Fruit fly (Drosophila melanogaster) whole organism, embryonic: ENCODE data around the gene CG2278.

ENCODE experiments used
- Adf1 ChIP-seq: fragments of 200-800 bp; sonication (Bioruptor generic); IDR thresholded peaks from 2 replicates; pipeline ENCODE4 v1.3.6; 2022; ENCODE audit warnings: missing biosample characterization, missing genetic modification characterization
- Aef1 ChIP-seq: fragments of 200-800 bp; sonication (Bioruptor generic); IDR thresholded peaks from 3 replicates; pipeline ENCODE4 v1.3.6; 2022; ENCODE audit warnings: missing biosample characterization, missing genetic modification characterization
- Awh ChIP-seq: fragments of 200-800 bp; sonication (Bioruptor generic); IDR thresholded peaks from 2 replicates; pipeline ENCODE4, ENCODE4 v1.3.6; 2022; ENCODE audit warnings: missing biosample characterization, missing genetic modification characterization
- B-H2 ChIP-seq: fragments of 200-800 bp; sonication (Bioruptor generic); optimal IDR thresholded peaks from 2 replicates; lab custom pipeline; 2018; ENCODE audit warnings: missing biosample characterization, mild to moderate bottlenecking, missing genetic modification characterization
- BtbVII ChIP-seq: fragments of 200-800 bp; sonication (Bioruptor generic); optimal IDR thresholded peaks from 3 replicates; lab custom pipeline; 2017; ENCODE audit warnings: missing biosample characterization, mild to moderate bottlenecking, missing genetic modification characterization
- CG10431 ChIP-seq: fragments of 200-800 bp; sonication (Bioruptor generic); optimal IDR thresholded peaks from 3 replicates; lab custom pipeline; 2018; ENCODE audit warnings: missing biosample characterization, mild to moderate bottlenecking, missing genetic modification characterization
- CG10543 ChIP-seq: fragments of 200-800 bp; sonication (Bioruptor generic); optimal IDR thresholded peaks from 3 replicates; lab custom pipeline; 2017; ENCODE audit warnings: missing biosample characterization, mild to moderate bottlenecking, missing genetic modification characterization, moderate library complexity
- CG11398 ChIP-seq: fragments of 200-800 bp; sonication (Bioruptor generic); optimal IDR thresholded peaks from 2 replicates; lab custom pipeline; 2016; ENCODE audit warnings: missing biosample characterization, missing genetic modification characterization
- CG12744 ChIP-seq: fragments of 200-800 bp; sonication (Bioruptor generic); optimal IDR thresholded peaks from 2 replicates; lab custom pipeline; 2016; ENCODE audit warnings: missing biosample characterization, missing genetic modification characterization
- CG14441 ChIP-seq: fragments of 200-800 bp; sonication (Bioruptor generic); IDR thresholded peaks from 2 replicates; pipeline ENCODE4 v1.3.6; 2022; ENCODE audit warnings: missing biosample characterization, missing genetic modification characterization
- CG15479 ChIP-seq: fragments of 200-800 bp; sonication (Bioruptor generic); optimal IDR thresholded peaks from 3 replicates; lab custom pipeline; 2019; ENCODE audit warnings: missing biosample characterization, mild to moderate bottlenecking, missing genetic modification characterization, moderate library complexity
- CG15601 ChIP-seq: fragments of 200-800 bp; sonication (Bioruptor generic); optimal IDR thresholded peaks from 3 replicates; lab custom pipeline; 2019; ENCODE audit warnings: missing biosample characterization, mild to moderate bottlenecking, missing genetic modification characterization, moderate library complexity
- CG17186 ChIP-seq: fragments of 200-800 bp; sonication (Bioruptor generic); optimal IDR thresholded peaks from 3 replicates; lab custom pipeline; 2017; ENCODE audit warnings: missing biosample characterization, missing genetic modification reagents, missing genetic modification characterization
- CG18619 ChIP-seq: fragments of 200-800 bp; sonication (Bioruptor generic); optimal IDR thresholded peaks from 3 replicates; lab custom pipeline; 2017; ENCODE audit warnings: missing biosample characterization, mild to moderate bottlenecking, missing genetic modification characterization
- CG2678 ChIP-seq: fragments of 200-800 bp; sonication (Bioruptor generic); optimal IDR thresholded peaks from 3 replicates; lab custom pipeline; 2019; ENCODE audit warnings: missing biosample characterization, mild to moderate bottlenecking, missing genetic modification characterization, moderate library complexity
- CG32772 ChIP-seq: fragments of 200-800 bp; sonication (Bioruptor generic); IDR thresholded peaks from 2 replicates; pipeline ENCODE4 v1.3.6; 2022; ENCODE audit warnings: missing biosample characterization, missing genetic modification characterization
- CG3281 ChIP-seq: fragments of 200-800 bp; sonication (Bioruptor generic); optimal IDR thresholded peaks from 3 replicates; lab custom pipeline; 2017; ENCODE audit warnings: missing biosample characterization, mild to moderate bottlenecking, missing genetic modification characterization
- CG4617 ChIP-seq: fragments of 200-800 bp; sonication (Bioruptor generic); optimal IDR thresholded peaks from 3 replicates; lab custom pipeline; 2016; ENCODE audit warnings: missing biosample characterization, missing genetic modification characterization, borderline replicate concordance
- CG6689 ChIP-seq: fragments of 200-800 bp; sonication (Bioruptor generic); IDR thresholded peaks from 2 replicates; pipeline ENCODE4 v1.3.6; 2022; ENCODE audit warnings: missing biosample characterization, missing genetic modification characterization
- CG8281 ChIP-seq: fragments of 200-800 bp; sonication (Bioruptor generic); optimal IDR thresholded peaks from 2 replicates; lab custom pipeline; 2018; ENCODE audit warnings: missing biosample characterization, mild to moderate bottlenecking, missing genetic modification characterization, moderate library complexity
- CG9932 ChIP-seq: fragments of 200-800 bp; sonication (Bioruptor generic); IDR thresholded peaks from 2 replicates; pipeline ENCODE4 v1.3.6; 2022; ENCODE audit warnings: missing biosample characterization, missing genetic modification characterization
- D19B ChIP-seq: fragments of 200-800 bp; sonication (Bioruptor generic); optimal IDR thresholded peaks from 2 replicates; lab custom pipeline; 2017; ENCODE audit warnings: missing biosample characterization, mild to moderate bottlenecking, missing genetic modification characterization
- Dad ChIP-seq: fragments of 200-800 bp; sonication (Bioruptor generic); optimal IDR thresholded peaks from 3 replicates; lab custom pipeline; 2016; ENCODE audit warnings: missing biosample characterization, missing genetic modification characterization
- Deaf1 ChIP-seq: fragments of 200-800 bp; optimal IDR thresholded peaks from 3 replicates; lab custom pipeline; 2019; ENCODE audit warnings: missing biosample characterization, mild to moderate bottlenecking, missing genetic modification characterization, moderate library complexity
- GATAe ChIP-seq: fragments of 200-800 bp; sonication (Bioruptor generic); conservative IDR thresholded peaks from 2 replicates; pipeline ENCODE4 v1.3.6; 2022; ENCODE audit warnings: missing biosample characterization, missing genetic modification characterization
- HLH3B ChIP-seq: fragments of 200-800 bp; sonication (Bioruptor generic); IDR thresholded peaks from 2 replicates; pipeline ENCODE4 v1.3.6; 2022; ENCODE audit warnings: missing biosample characterization, missing genetic modification characterization
- Hey ChIP-seq: fragments of 200-800 bp; sonication (Bioruptor generic); optimal IDR thresholded peaks from 3 replicates; lab custom pipeline; 2018; ENCODE audit warnings: missing biosample characterization, mild to moderate bottlenecking, missing genetic modification characterization
- HmgZ ChIP-seq: fragments of 200-800 bp; sonication (Bioruptor generic); optimal IDR thresholded peaks from 2 replicates; lab custom pipeline; 2018; ENCODE audit warnings: missing biosample characterization, mild to moderate bottlenecking, missing genetic modification characterization
- Meics ChIP-seq: fragments of 200-800 bp; sonication (Bioruptor generic); optimal IDR thresholded peaks from 2 replicates; lab custom pipeline; 2017; ENCODE audit warnings: missing biosample characterization, mild to moderate bottlenecking, missing genetic modification characterization
- Nf-YC ChIP-seq: fragments of 200-800 bp; optimal IDR thresholded peaks from 3 replicates; lab custom pipeline; 2019; ENCODE audit warnings: missing biosample characterization, mild to moderate bottlenecking, missing genetic modification characterization, moderate library complexity
- Xbp1 ChIP-seq: fragments of 200-800 bp; sonication (Bioruptor generic); optimal IDR thresholded peaks from 3 replicates; lab custom pipeline; 2016; ENCODE audit warnings: missing biosample characterization, mild to moderate bottlenecking, missing genetic modification characterization
- ara ChIP-seq: fragments of 200-800 bp; sonication (Bioruptor generic); IDR thresholded peaks from 2 replicates; pipeline ENCODE4 v1.3.6; 2022; ENCODE audit warnings: missing biosample characterization, missing genetic modification characterization
- ash1 ChIP-seq: fragments of 200-800 bp; sonication (Bioruptor generic); optimal IDR thresholded peaks from 2 replicates; lab custom pipeline; 2018; ENCODE audit warnings: missing biosample characterization, mild to moderate bottlenecking, missing genetic modification characterization
- caup ChIP-seq: fragments of 200-800 bp; sonication (Bioruptor generic); optimal IDR thresholded peaks from 3 replicates; lab custom pipeline; 2017; ENCODE audit warnings: missing biosample characterization, mild to moderate bottlenecking, missing genetic modification characterization, moderate library complexity; ENCODE audit not compliant: severe bottlenecking
- chinmo ChIP-seq: fragments of 200-800 bp; sonication (Bioruptor generic); IDR thresholded peaks from 4 replicates; pipeline ENCODE4 v1.3.6; 2022; ENCODE audit warnings: missing biosample characterization, missing genetic modification characterization; ENCODE audit not compliant: partially characterized antibody
- crol ChIP-seq: fragments of 200-800 bp; sonication (Bioruptor generic); IDR thresholded peaks from 2 replicates; pipeline ENCODE4 v1.3.6; 2022; ENCODE audit warnings: missing biosample characterization, missing genetic modification characterization
- cwo ChIP-seq: fragments of 200-800 bp; sonication (Bioruptor generic); optimal IDR thresholded peaks from 3 replicates; lab custom pipeline; 2017; ENCODE audit warnings: missing biosample characterization, missing genetic modification characterization, mild to moderate bottlenecking, moderate library complexity, missing genetic modification reagents
- exex ChIP-seq: fragments of 200-800 bp; sonication (Bioruptor generic); optimal IDR thresholded peaks from 4 replicates; lab custom pipeline; 2018; ENCODE audit warnings: missing biosample characterization, mild to moderate bottlenecking, missing genetic modification characterization, moderate library complexity
- gsb-n ChIP-seq: fragments of 200-800 bp; sonication (Bioruptor generic); optimal IDR thresholded peaks from 3 replicates; lab custom pipeline; 2018; ENCODE audit warnings: missing biosample characterization, mild to moderate bottlenecking, missing genetic modification characterization
- kah ChIP-seq: fragments of 200-800 bp; sonication (Bioruptor generic); optimal IDR thresholded peaks from 2 replicates; lab custom pipeline; 2018; ENCODE audit warnings: missing biosample characterization, mild to moderate bottlenecking, missing genetic modification characterization
- kay ChIP-seq: fragments of 200-800 bp; sonication (Bioruptor generic); optimal IDR thresholded peaks from 2 replicates; lab custom pipeline; 2016; ENCODE audit warnings: missing biosample characterization, missing genetic modification characterization
- luna ChIP-seq: fragments of 200-800 bp; sonication (Bioruptor generic); optimal IDR thresholded peaks from 2 replicates; lab custom pipeline; 2016; ENCODE audit warnings: missing biosample characterization, missing genetic modification characterization
- mirr ChIP-seq: fragments of 200-800 bp; sonication (Bioruptor generic); optimal IDR thresholded peaks from 3 replicates; lab custom pipeline; 2018; ENCODE audit warnings: missing biosample characterization, mild to moderate bottlenecking, missing genetic modification characterization
- odd ChIP-seq: fragments of 200-800 bp; sonication (Bioruptor generic); optimal IDR thresholded peaks from 2 replicates; lab custom pipeline; 2017; ENCODE audit warnings: missing biosample characterization, mild to moderate bottlenecking, missing genetic modification characterization
- pan ChIP-seq, 4 experiments: fragments of >200 bp in 3 of 4; fragments of 200-800 bp in 1 of 4; sonication (Bioruptor generic) in 1 of 4; optimal IDR thresholded peaks in 3 of 4; IDR thresholded peaks in 1 of 4; 2 replicates each; pipeline versions ENCODE4 v1.3.6 to Lab custom; 2017 to 2022; ENCODE audit warnings: missing biosample characterization in 2 of 4, missing genetic modification characterization in 2 of 4, mixed read lengths in 1 of 4
- prd ChIP-seq, 3 experiments: fragments of >200 bp in 2 of 3; fragments of 200-800 bp in 1 of 3; sonication (Bioruptor generic) in 1 of 3; optimal IDR thresholded peaks in 2 of 3; IDR thresholded peaks in 1 of 3; 2 replicates in 2 of 3; 3 replicates in 1 of 3; pipeline versions ENCODE4 v1.3.6 to Lab custom; 2017 to 2022; ENCODE audit warnings: missing biosample characterization in 1 of 3, missing genetic modification characterization in 1 of 3
- salm ChIP-seq: fragments of 200-800 bp; sonication (Bioruptor generic); optimal IDR thresholded peaks from 2 replicates; lab custom pipeline; 2018; ENCODE audit warnings: missing biosample characterization, mild to moderate bottlenecking, missing genetic modification characterization

Gene CG2278

dm6 chrX:8198935-8199580 lies 29.0 kb upstream of the CG2278 start (continued):
- TF ChIP-seq crol (GFP tag; lab: Robert Waterston, UW) (peak; percentile 90), HmgZ (tag; lab: Kevin White, UChicago) (peak; percentile 35), prd (optimal IDR thresholded peaks at IDR 0.05; lab: Kevin White, UChicago) (no peak), prd (GFP tag; IDR thresholded peaks at IDR 0.05; lab: Robert Waterston, UW) (no peak), Adf1 (GFP tag; lab: Robert Waterston, UW) (peak; percentile 32; the same call in 1 of the 2 replicates), Meics (GFP tag; lab: Kevin White, UChicago) (peak; percentile 25), kay (peak; percentile 37), salm (tag; lab: Kevin White, UChicago) (peak; percentile 4), ara (GFP tag; lab: Robert Waterston, UW) (no peak), GATAe (peak; percentile 81), CG2678 (peak; percentile 29), odd (GFP tag; lab: Kevin White, UChicago) (peak; percentile 24), pan (optimal IDR thresholded peaks at IDR 0.05; lab: Kevin White, UChicago) (no peak), pan (GFP tag; optimal IDR thresholded peaks at IDR 0.05 in 1 of 2, IDR thresholded peaks at IDR 0.05 in 1 of 2) (peak in 1 of 2 experiments; percentile 13), CG15601 (tag; lab: Kevin White, UChicago) (peak; percentile 13), CG10431 (GFP tag; lab: Kevin White, UChicago) (peak; percentile 8), Xbp1 (GFP tag; lab: Kevin White, UChicago) (no peak), D19B (no peak), CG8281 (tag; lab: Kevin White, UChicago) (peak; percentile 52), Awh (peak; percentile 29; the same call in 1 of the 2 replicates), HLH3B (GFP tag; lab: Robert Waterston, UW) (peak; percentile 5; the same call in 1 of the 2 replicates), exex (tag; lab: Kevin White, UChicago) (peak; percentile 95), chinmo (GFP tag; lab: Robert Waterston, UW) (0 out of 4 replicates have a peak, but pooled peaks have one; percentile 14), cwo (GFP tag; lab: Kevin White, UChicago) (peak; percentile 74), Nf-YC (tag; lab: Kevin White, UChicago) (peak; percentile 30), CG32772 (GFP tag; lab: Robert Waterston, UW) (peak; percentile 47; the same call in 1 of the 2 replicates), CG18619 (GFP tag; lab: Kevin White, UChicago) (peak; percentile 24), CG3281 (GFP tag; lab: Kevin White, UChicago) (peak; percentile 7), caup (GFP tag; lab: Kevin White, UChicago) (peak; percentile 37), Hey (tag; lab: Kevin White, UChicago) (peak; percentile 41), mirr (GFP tag; lab: Kevin White, UChicago) (peak; percentile 92)

DNA sequence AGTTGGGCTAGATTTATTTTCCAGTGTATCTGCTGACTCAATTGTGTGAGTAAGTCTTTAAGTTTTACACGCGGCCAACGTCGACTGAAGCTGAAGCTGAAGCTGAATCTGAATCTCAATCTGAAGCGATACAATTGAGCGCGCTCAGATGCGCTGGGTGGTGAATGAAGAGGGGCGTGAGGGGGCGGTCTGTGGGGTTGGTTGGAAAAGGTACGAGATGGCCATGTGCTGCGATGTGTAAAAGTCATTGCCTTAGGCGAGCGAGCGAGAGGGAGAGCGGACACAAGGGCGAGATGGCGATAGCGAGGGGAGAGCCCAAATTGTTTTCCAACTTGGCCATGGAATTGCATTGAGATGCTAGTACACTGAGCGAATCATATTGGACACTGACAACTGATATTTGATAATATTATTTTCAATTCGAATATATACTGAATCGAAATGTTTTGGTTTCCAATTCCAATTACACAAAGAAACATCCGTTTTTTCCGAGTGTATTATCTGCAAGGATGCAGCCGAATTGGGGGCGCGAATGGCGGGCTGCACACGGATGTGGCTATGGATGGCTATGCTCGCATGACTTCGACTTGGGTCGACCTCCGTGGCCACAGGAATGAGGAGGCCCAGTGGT lies 26.6 kb upstream of the CG2278 start:
- TF ChIP-seq CG15479 (GFP tag; lab: Kevin White, UChicago) (no peak), CG14441 (peak; percentile 41; the same call in 1 of the 2 replicates), B-H2 (GFP tag; lab: Kevin White, UChicago) (no peak), luna (GFP tag; lab: Kevin White, UChicago) (no peak), ash1 (no peak), Deaf1 (no peak), CG9932 (GFP tag; lab: Robert Waterston, UW) (no peak), CG11398 (GFP tag; lab: Kevin White, UChicago) (no peak), Aef1 (GFP tag; lab: Robert Waterston, UW) (peak; percentile 62; the same call in 2 of the 3 replicates), gsb-n (tag; lab: Kevin White, UChicago) (no peak), CG4617 (GFP tag; lab: Kevin White, UChicago) (no peak), CG17186 (no peak), CG6689 (GFP tag; lab: Robert Waterston, UW) (no peak), Dad (GFP tag; lab: Kevin White, UChicago) (no peak), kah (GFP tag; lab: Kevin White, UChicago) (peak; percentile 24), HmgZ (tag; lab: Kevin White, UChicago) (no peak), Nf-YC (tag; lab: Kevin White, UChicago) (no peak), CG12744 (no peak), CG10543 (GFP tag; lab: Kevin White, UChicago) (no peak), BtbVII (GFP tag; lab: Kevin White, UChicago) (no peak)
